Worm (Caenorhabditis elegans): ENCODE data around the gene Y67H2A.2.

Gene Y67H2A.2

DNA sequence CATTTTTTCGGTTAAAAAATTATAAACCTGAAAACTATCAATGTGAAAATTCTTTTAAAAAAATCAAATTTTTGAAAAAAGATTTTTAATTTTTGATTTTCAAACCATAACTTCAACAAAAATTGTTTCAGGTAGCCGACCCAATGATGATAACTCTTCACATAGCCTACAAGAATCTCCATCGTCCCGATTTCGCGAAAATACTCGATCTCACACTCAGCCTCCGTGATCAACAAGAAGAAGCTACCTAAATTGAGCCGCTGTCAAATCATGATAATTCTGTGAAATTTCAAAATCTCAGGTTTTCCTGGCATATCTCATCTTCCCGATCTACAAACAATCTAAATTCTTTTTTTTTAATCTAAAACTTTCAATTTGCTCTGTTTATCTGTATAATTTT lies 47.4 kb downstream of the Y67H2A.2 start:
- TF ChIP-seq cebp-1 (GFP tag; IDR thresholded peaks at IDR 0.05) (peak; percentile 70), cebp-1 (tag; optimal IDR thresholded peaks at IDR 0.05) (peak; percentile 45), dpff-1 (tag; optimal IDR thresholded peaks at IDR 0.05) (no peak), nfya-2 (GFP tag; IDR thresholded peaks at IDR 0.05) (no peak), F33H1.4 (GFP tag; IDR thresholded peaks at IDR 0.05) (no peak), sea-2 (GFP tag; IDR thresholded peaks at IDR 0.05) (no peak), cebp-2 (GFP tag; IDR thresholded peaks at IDR 0.05) (0 out of 2 replicates have a peak, but pooled peaks have one; percentile 63), ZK185.1 (tag; optimal IDR thresholded peaks at IDR 0.05; ENCODE audit: poor library complexity, severe bottlenecking) (no peak), ceh-91 (GFP tag; IDR thresholded peaks at IDR 0.05) (no peak), snpc-4 (GFP tag; optimal IDR thresholded peaks at IDR 0.05) (no peak), snpc-4 (tag; optimal IDR thresholded peaks at IDR 0.05) (no peak), egrh-3 (GFP tag; IDR thresholded peaks at IDR 0.05) (no peak), rcor-1 (GFP tag; IDR thresholded peaks at IDR 0.05) (no peak), Y53G8AR.9 (GFP tag; conservative IDR thresholded peaks at IDR 0.05) (peak; percentile 63; the same call in 1 of the 2 replicates), F37B4.10 (GFP tag; IDR thresholded peaks at IDR 0.05) (0 out of 2 replicates have a peak, but pooled peaks have one; percentile 43), repo-1 (tag; optimal IDR thresholded peaks at IDR 0.05) (peak; percentile 11), lin-35 (GFP tag; optimal IDR thresholded peaks at IDR 0.05) (no peak), unc-62 (GFP tag; optimal IDR thresholded peaks at IDR 0.05) (no peak), die-1 (tag; optimal IDR thresholded peaks at IDR 0.05) (no peak), B0035.1 (tag; optimal IDR thresholded peaks at IDR 0.05) (no peak), unc-130 (GFP tag; optimal IDR thresholded peaks at IDR 0.05) (no peak), B0261.1 (tag; optimal IDR thresholded peaks at IDR 0.05) (no peak), Y56A3A.18 (GFP tag; IDR thresholded peaks at IDR 0.05) (0 out of 2 replicates have a peak, but pooled peaks have one; percentile 11), K11D2.4 (GFP tag; IDR thresholded peaks at IDR 0.05) (no peak)

DNA sequence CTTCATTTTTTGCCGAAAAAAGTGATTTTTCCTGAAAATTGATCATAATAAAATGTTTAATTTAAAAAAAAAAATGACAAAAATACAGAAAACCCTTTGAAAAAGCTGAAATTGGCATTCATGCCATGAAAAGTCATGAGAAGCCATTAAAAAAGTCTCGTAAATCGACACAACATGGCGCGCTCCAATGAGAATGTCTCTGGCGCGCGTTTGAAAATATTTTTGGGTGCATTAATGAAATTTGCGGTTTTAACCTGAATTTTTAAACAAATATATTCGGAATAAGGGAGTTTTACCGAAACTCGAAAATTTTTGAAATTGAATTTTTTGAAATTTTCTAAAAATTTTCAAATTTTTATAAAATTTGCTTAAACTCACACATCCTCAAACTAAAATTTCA lies 49.8 kb downstream of the Y67H2A.2 start:
- TF ChIP-seq ceh-58 (GFP tag; IDR thresholded peaks at IDR 0.05): no peak
- no peak for TF ChIP-seq unc-130 (GFP tag; optimal IDR thresholded peaks at IDR 0.05)
- TF ChIP-seq aptf-2 (GFP tag; conservative IDR thresholded peaks at IDR 0.05): no peak
- no peak for TF ChIP-seq xnd-1 (tag; optimal IDR thresholded peaks at IDR 0.05)
- no peak for TF ChIP-seq lin-40 (tag; optimal IDR thresholded peaks at IDR 0.05)
- peak; percentile 24 for TF ChIP-seq efl-1 (GFP tag; optimal IDR thresholded peaks at IDR 0.05)
- TF ChIP-seq lin-54 (GFP tag; optimal IDR thresholded peaks at IDR 0.05): peak; percentile 59
- no peak for TF ChIP-seq hmg-20 (GFP tag; IDR thresholded peaks at IDR 0.05)

- TF ChIP-seq F10E7.11 (tag; optimal IDR thresholded peaks at IDR 0.05) (no peak), ZK185.1 (tag; optimal IDR thresholded peaks at IDR 0.05; ENCODE audit: poor library complexity, severe bottlenecking) (no peak), B0336.3 (GFP tag; IDR thresholded peaks at IDR 0.05) (no peak), nhr-27 (tag; optimal IDR thresholded peaks at IDR 0.05) (no peak), unc-62 (GFP tag; optimal IDR thresholded peaks at IDR 0.05) (no peak), hsf-1 (GFP tag; IDR thresholded peaks at IDR 0.05) (no peak), atf-7 (tag; optimal IDR thresholded peaks at IDR 0.05) (no peak), ztf-26 (tag; optimal IDR thresholded peaks at IDR 0.05) (no peak), mes-4 (tag; optimal IDR thresholded peaks at IDR 0.05) (no peak), nhr-120 (GFP tag; IDR thresholded peaks at IDR 0.05) (no peak), madf-3 (GFP tag; IDR thresholded peaks at IDR 0.05) (no peak)
Observed at ce11 chrIV:13246961-13247360, 50.7 kb downstream of the Y67H2A.2 start, which contains the start of gene JC8.7. Gene JC8.7 (plus strand): TSS chrIV:13247261.

Data from whole organism, young adult.